Fruit fly (Drosophila melanogaster): Measurements from ENCODE around the gene CG15743.
A peak's percentile ranks its signal among the peaks of the same experiment; 100 is the strongest.

CG15743 gene

dm6 chrX:13274429-13275095, 10.9 kb upstream of the CG15743 start (continued):
- TF ChIP-seq Dp (GFP tag; optimal IDR thresholded peaks at IDR 0.05): no peak
- TF ChIP-seq CG4854 (GFP tag; optimal IDR thresholded peaks at IDR 0.05): no peak
- no peak for TF ChIP-seq H2.0 (GFP tag; IDR thresholded peaks at IDR 0.05)
- peak; percentile 14 for TF ChIP-seq CG10654 (GFP tag; optimal IDR thresholded peaks at IDR 0.05)
- TF ChIP-seq onecut (GFP tag; IDR thresholded peaks at IDR 0.05): no peak
- TF ChIP-seq gce (GFP tag; IDR thresholded peaks at IDR 0.05): no peak
- no peak for TF ChIP-seq CG6683 (GFP tag; optimal IDR thresholded peaks at IDR 0.05)
- peak; percentile 22 for TF ChIP-seq CG13775 (GFP tag; optimal IDR thresholded peaks at IDR 0.05)
- no peak for TF ChIP-seq Hand (GFP tag; optimal IDR thresholded peaks at IDR 0.05)
- TF ChIP-seq CG18599 (GFP tag; optimal IDR thresholded peaks at IDR 0.05): peak; percentile 57
- TF ChIP-seq vnd (GFP tag; IDR thresholded peaks at IDR 0.05; ENCODE audit: partially characterized antibody): no peak
- no peak for TF ChIP-seq Rx (GFP tag; IDR thresholded peaks at IDR 0.05)
- TF ChIP-seq chm (GFP tag; IDR thresholded peaks at IDR 0.05): no peak
- no peak for TF ChIP-seq HLH4C (GFP tag; IDR thresholded peaks at IDR 0.05; ENCODE audit: partially characterized antibody)
- TF ChIP-seq E2f2 (GFP tag; IDR thresholded peaks at IDR 0.05): no peak
- TF ChIP-seq tll (GFP tag; optimal IDR thresholded peaks at IDR 0.05): no peak
- TF ChIP-seq CG3726 (GFP tag; IDR thresholded peaks at IDR 0.05): 0 out of 3 replicates have a peak, but pooled peaks have one; percentile 39
- TF ChIP-seq CG7372 (GFP tag; IDR thresholded peaks at IDR 0.05): peak; percentile 57
- peak; percentile 62 for TF ChIP-seq Dek (tag; optimal IDR thresholded peaks at IDR 0.05)
- no peak for TF ChIP-seq chinmo (GFP tag; IDR thresholded peaks at IDR 0.05; ENCODE audit: partially characterized antibody)
- TF ChIP-seq zen (tag; optimal IDR thresholded peaks at IDR 0.05): no peak
- TF ChIP-seq Spps (tag; optimal IDR thresholded peaks at IDR 0.05): peak; percentile 59
- peak; percentile 69 for TF ChIP-seq Oli (tag; optimal IDR thresholded peaks at IDR 0.05)
- TF ChIP-seq PHDP (tag; optimal IDR thresholded peaks at IDR 0.05): peak; percentile 70
- no peak for TF ChIP-seq klu (GFP tag; IDR thresholded peaks at IDR 0.05)
- TF ChIP-seq org-1 (GFP tag; optimal IDR thresholded peaks at IDR 0.05): peak; percentile 14
- no peak for TF ChIP-seq tx (GFP tag; optimal IDR thresholded peaks at IDR 0.05)
- TF ChIP-seq CG12391 (tag; optimal IDR thresholded peaks at IDR 0.05): peak; percentile 76
- peak; percentile 79 for TF ChIP-seq dmrt99B (tag; optimal IDR thresholded peaks at IDR 0.05)
- no peak; the same call in 1 of the 2 replicates for TF ChIP-seq ara (GFP tag; IDR thresholded peaks at IDR 0.05)
- TF ChIP-seq CG10543 (GFP tag; optimal IDR thresholded peaks at IDR 0.05): no peak
- peak; percentile 70; the same call in 1 of the 3 replicates for TF ChIP-seq CG11695 (GFP tag; IDR thresholded peaks at IDR 0.05)
- TF ChIP-seq ftz-f1 (GFP tag; optimal IDR thresholded peaks at IDR 0.05): no peak
- TF ChIP-seq her (GFP tag; optimal IDR thresholded peaks at IDR 0.05): no peak
- peak; percentile 80 for TF ChIP-seq CG15269 (tag; optimal IDR thresholded peaks at IDR 0.05)
- no peak for TF ChIP-seq CG9609 (GFP tag; optimal IDR thresholded peaks at IDR 0.05)
- no peak for TF ChIP-seq Dip2 (GFP tag; IDR thresholded peaks at IDR 0.05)
- no peak for TF ChIP-seq CG12744 (GFP tag; optimal IDR thresholded peaks at IDR 0.05)
- no peak for TF ChIP-seq Bteb2 (GFP tag; optimal IDR thresholded peaks at IDR 0.05)
- no peak for TF ChIP-seq CG5245 (GFP tag; optimal IDR thresholded peaks at IDR 0.05)
- TF ChIP-seq exex (tag; optimal IDR thresholded peaks at IDR 0.05): no peak
- no peak for TF ChIP-seq CG30431 (GFP tag; optimal IDR thresholded peaks at IDR 0.05)
- no peak for TF ChIP-seq CG13894 (tag; optimal IDR thresholded peaks at IDR 0.05)
- peak; percentile 57 for TF ChIP-seq Fer3 (tag; optimal IDR thresholded peaks at IDR 0.05)
- peak; percentile 81 for TF ChIP-seq CG13424 (tag; optimal IDR thresholded peaks at IDR 0.05)
- TF ChIP-seq sob (GFP tag; IDR thresholded peaks at IDR 0.05): no peak
- TF ChIP-seq sug (tag; optimal IDR thresholded peaks at IDR 0.05): peak; percentile 42
- TF ChIP-seq al (GFP tag; IDR thresholded peaks at IDR 0.05): peak; percentile 32; the same call in 1 of the 2 replicates
- TF ChIP-seq kni (GFP tag; optimal IDR thresholded peaks at IDR 0.05): no peak

All from whole organism, embryonic.